Fruit fly (Drosophila melanogaster): ENCODE measurements around the gene sog.

- TF ChIP-seq Abd-B (GFP tag; optimal IDR thresholded peaks at IDR 0.05) (no peak), CG11695 (GFP tag; IDR thresholded peaks at IDR 0.05) (no peak), pzg (GFP tag; optimal IDR thresholded peaks at IDR 0.05) (no peak), row (GFP tag; IDR thresholded peaks at IDR 0.05) (no peak), Dref (GFP tag; IDR thresholded peaks at IDR 0.05) (no peak), B-H1 (GFP tag; IDR thresholded peaks at IDR 0.05) (no peak), unc-4 (GFP tag; IDR thresholded peaks at IDR 0.05; ENCODE audit: partially characterized antibody) (no peak)
Measured at dm6 chrX:15639929-15640328, 6.7 kb upstream of the sog start.
